Worm (Caenorhabditis elegans) whole organism, L1 larva: Measurements from ENCODE around the gene etc-1.

Experiments used
- C04F5.9 ChIP-seq: sonication (generic microtip); optimal IDR thresholded peaks from 2 replicates; lab custom pipeline; 2016; ENCODE audit warnings: missing genetic modification characterization, missing compliant biosample characterization
- C16A3.4 ChIP-seq: fragments of 150-350 bp; optimal IDR thresholded peaks from 2 replicates; lab custom pipeline; 2014; ENCODE audit warnings: missing biosample characterization, missing genetic modification characterization
- alr-1 ChIP-seq: fragments of 200-800 bp; sonication (Bioruptor generic); optimal IDR thresholded peaks from 2 replicates; lab custom pipeline; 2018; ENCODE audit warnings: borderline replicate concordance, mild to moderate bottlenecking, missing genetic modification characterization, missing compliant biosample characterization
- blmp-1 ChIP-seq: fragments of 150-350 bp; optimal IDR thresholded peaks from 2 replicates; lab custom pipeline; 2014; ENCODE audit warnings: missing biosample characterization, missing genetic modification characterization
- ceh-8 ChIP-seq: fragments of 200-800 bp; sonication (Bioruptor generic); optimal IDR thresholded peaks from 2 replicates; lab custom pipeline; 2018; ENCODE audit warnings: mild to moderate bottlenecking, missing genetic modification characterization, moderate library complexity, missing compliant biosample characterization
- ceh-82 ChIP-seq, 3 experiments: fragments of 150-350 bp in 1 of 3; sonication (generic microtip) in 2 of 3; optimal IDR thresholded peaks; 2 replicates each; lab custom pipeline; 2014 to 2017; ENCODE audit warnings: missing biosample characterization in 3 of 3, missing genetic modification characterization in 3 of 3
- ceh-88 ChIP-seq: fragments of 200-800 bp; sonication (Bioruptor generic); IDR thresholded peaks from 2 replicates; pipeline ENCODE4 v1.3.6; 2022; ENCODE audit warnings: missing genetic modification characterization, missing compliant biosample characterization
- ceh-90 ChIP-seq: sonication (generic microtip); optimal IDR thresholded peaks from 2 replicates; lab custom pipeline; 2016; ENCODE audit warnings: missing genetic modification characterization, missing compliant biosample characterization
- efl-1 ChIP-seq, 4 experiments: fragments of 150-350 bp; optimal IDR thresholded peaks in 3 of 4; peaks in 1 of 4; 1 replicate in 1 of 4; 2 replicates in 3 of 4; lab custom pipeline; 2014; ENCODE audit warnings: missing biosample characterization in 2 of 4, missing genetic modification characterization in 2 of 4, missing genetic modification reagents in 2 of 4
- egl-13 ChIP-seq: sonication (generic microtip); optimal IDR thresholded peaks from 2 replicates; lab custom pipeline; 2016; ENCODE audit warnings: missing genotype, missing genetic modification reagents, missing genetic modification characterization, missing compliant biosample characterization
- egl-27 ChIP-seq, 2 experiments: fragments of 150-350 bp in 1 of 2; sonication (generic microtip); optimal IDR thresholded peaks; 3 replicates each; lab custom pipeline; 2017 to 2018; ENCODE audit warnings: missing biosample characterization in 2 of 2, missing genetic modification characterization in 2 of 2, missing genetic modification reagents in 2 of 2
- elt-3 ChIP-seq, 6 experiments: fragments of 150-350 bp in 1 of 6; sonication (generic microtip); optimal IDR thresholded peaks; 2 replicates each; lab custom pipeline; 2017 to 2018; ENCODE audit warnings: missing biosample characterization in 6 of 6, missing genetic modification characterization in 6 of 6, inconsistent platforms in 1 of 6
- fkh-8 ChIP-seq: sonication (generic microtip); optimal IDR thresholded peaks from 2 replicates; lab custom pipeline; 2016; ENCODE audit warnings: mild to moderate bottlenecking, missing genetic modification characterization, missing compliant biosample characterization
- fos-1 ChIP-seq: fragments of 150-350 bp; optimal IDR thresholded peaks from 2 replicates; lab custom pipeline; 2014; ENCODE audit warnings: missing biosample characterization, missing genetic modification characterization
- hlh-17 ChIP-seq: fragments of 200-800 bp; sonication (Bioruptor generic); optimal IDR thresholded peaks from 2 replicates; lab custom pipeline; 2018; ENCODE audit warnings: missing genetic modification characterization, mild to moderate bottlenecking, missing compliant biosample characterization, moderate library complexity, borderline replicate concordance
- hlh-4 ChIP-seq: sonication (generic microtip); optimal IDR thresholded peaks from 2 replicates; lab custom pipeline; 2016; ENCODE audit warnings: mild to moderate bottlenecking, missing genetic modification characterization, missing compliant biosample characterization
- hpl-2 ChIP-seq: fragments of 150-350 bp; optimal IDR thresholded peaks from 2 replicates; lab custom pipeline; 2014; ENCODE audit warnings: missing biosample characterization, missing genetic modification reagents, missing genetic modification characterization
- isw-1 ChIP-seq: fragments of 200-800 bp; sonication (Bioruptor generic); IDR thresholded peaks from 2 replicates; pipeline ENCODE4 v1.3.6; 2022; ENCODE audit warnings: missing genetic modification characterization, missing compliant biosample characterization
- lin-13 ChIP-seq: fragments of 150-350 bp; optimal IDR thresholded peaks from 2 replicates; lab custom pipeline; 2014; ENCODE audit warnings: missing biosample characterization, missing genetic modification reagents, missing genetic modification characterization
- lin-14 ChIP-seq: fragments of 200-800 bp; sonication (Bioruptor generic); optimal IDR thresholded peaks from 2 replicates; lab custom pipeline; 2018; ENCODE audit warnings: mild to moderate bottlenecking, missing genetic modification characterization, moderate library complexity, missing compliant biosample characterization
- lin-15B ChIP-seq: fragments of 150-350 bp; sonication (generic microtip); optimal IDR thresholded peaks from 3 replicates; lab custom pipeline; 2014; ENCODE audit warnings: missing biosample characterization, missing genetic modification characterization
- lin-35 ChIP-seq, 2 experiments: fragments of 150-350 bp; optimal IDR thresholded peaks; 2 replicates each; lab custom pipeline; 2014; ENCODE audit warnings: missing biosample characterization in 2 of 2, missing genetic modification characterization in 2 of 2, missing genetic modification reagents in 2 of 2
- mdl-1 ChIP-seq, 2 experiments: fragments of 150-350 bp; optimal IDR thresholded peaks; 2 replicates each; lab custom pipeline; 2014 to 2017; ENCODE audit warnings: missing biosample characterization in 2 of 2, missing genetic modification characterization in 2 of 2, inconsistent platforms in 1 of 2
- mep-1 ChIP-seq: fragments of 150-350 bp; optimal IDR thresholded peaks from 2 replicates; lab custom pipeline; 2014; ENCODE audit warnings: missing biosample characterization, missing genetic modification characterization
- nhr-12 ChIP-seq: sonication (generic microtip); optimal IDR thresholded peaks from 2 replicates; lab custom pipeline; 2017; ENCODE audit warnings: missing biosample characterization, missing genetic modification characterization
- nhr-20 ChIP-seq: sonication (generic microtip); optimal IDR thresholded peaks from 2 replicates; lab custom pipeline; 2016; ENCODE audit warnings: mild to moderate bottlenecking, missing genetic modification characterization, missing compliant biosample characterization
- nhr-237 ChIP-seq: fragments of 150-350 bp; optimal IDR thresholded peaks from 2 replicates; lab custom pipeline; 2014; ENCODE audit warnings: missing biosample characterization, missing genetic modification characterization
- nhr-47 ChIP-seq: sonication (generic microtip); optimal IDR thresholded peaks from 2 replicates; lab custom pipeline; 2016; ENCODE audit warnings: mild to moderate bottlenecking, missing genetic modification characterization, moderate library complexity, missing compliant biosample characterization
- nhr-76 ChIP-seq: sonication (generic microtip); optimal IDR thresholded peaks from 2 replicates; lab custom pipeline; 2017; ENCODE audit warnings: missing biosample characterization, missing genetic modification characterization
- nhr-77 ChIP-seq: fragments of 150-350 bp; optimal IDR thresholded peaks from 2 replicates; lab custom pipeline; 2014; ENCODE audit warnings: missing biosample characterization, missing genetic modification characterization
- nhr-84 ChIP-seq: sonication (generic microtip); optimal IDR thresholded peaks from 2 replicates; lab custom pipeline; 2017; ENCODE audit warnings: missing biosample characterization, missing genetic modification characterization
- nhr-85 ChIP-seq: sonication (generic microtip); peaks from one replicate; lab custom pipeline; 2016; ENCODE audit warnings: missing genetic modification characterization, inconsistent platforms, missing compliant biosample characterization
- nhr-90 ChIP-seq: sonication (generic microtip); optimal IDR thresholded peaks from 2 replicates; lab custom pipeline; 2016; ENCODE audit warnings: mild to moderate bottlenecking, missing genetic modification characterization, missing compliant biosample characterization; ENCODE audit not compliant: poor library complexity
- pag-3 ChIP-seq: sonication (generic microtip); optimal IDR thresholded peaks from 2 replicates; lab custom pipeline; 2017; ENCODE audit warnings: missing genetic modification characterization, mild to moderate bottlenecking, missing compliant biosample characterization, antibody characterized with exemption, borderline replicate concordance; ENCODE audit not compliant: insufficient read depth
- rnt-1 ChIP-seq: sonication (generic microtip); optimal IDR thresholded peaks from 2 replicates; lab custom pipeline; 2016; ENCODE audit warnings: mild to moderate bottlenecking, missing genetic modification characterization, moderate library complexity, missing compliant biosample characterization
- sptf-1 ChIP-seq: fragments of 150-350 bp; optimal IDR thresholded peaks from 2 replicates; lab custom pipeline; 2014; ENCODE audit warnings: missing biosample characterization, missing genetic modification characterization
- sup-37 ChIP-seq: fragments of 200-800 bp; sonication (Bioruptor generic); optimal IDR thresholded peaks from 2 replicates; lab custom pipeline; 2018; ENCODE audit warnings: mild to moderate bottlenecking, missing genetic modification characterization, missing compliant biosample characterization
- swsn-7 ChIP-seq: sonication (generic microtip); optimal IDR thresholded peaks from 2 replicates; lab custom pipeline; 2016; ENCODE audit warnings: missing genetic modification characterization, missing compliant biosample characterization
- unc-130 ChIP-seq: fragments of 150-350 bp; optimal IDR thresholded peaks from 2 replicates; lab custom pipeline; 2017; ENCODE audit warnings: missing biosample characterization, missing genetic modification characterization, inconsistent platforms
- unc-62 ChIP-seq: fragments of 150-350 bp; optimal IDR thresholded peaks from 2 replicates; lab custom pipeline; 2014; ENCODE audit warnings: missing biosample characterization, missing genetic modification reagents, missing genetic modification characterization
- unc-98 ChIP-seq: fragments of 200-800 bp; sonication (Bioruptor generic); IDR thresholded peaks from 2 replicates; pipeline ENCODE4 v1.3.6; 2022; ENCODE audit warnings: missing genetic modification characterization, missing compliant biosample characterization
- vab-15 ChIP-seq: sonication (generic microtip); optimal IDR thresholded peaks from 2 replicates; lab custom pipeline; 2017; ENCODE audit warnings: missing genotype, mild to moderate bottlenecking, missing genetic modification characterization, missing compliant biosample characterization
- ztf-11 ChIP-seq, 2 experiments: sonication (generic microtip); optimal IDR thresholded peaks; 2 replicates each; lab custom pipeline; 2016 to 2017; ENCODE audit warnings: missing genetic modification characterization in 2 of 2, missing biosample characterization in 1 of 2, missing compliant biosample characterization in 1 of 2
- ztf-4 ChIP-seq: fragments of 150-350 bp; optimal IDR thresholded peaks from 2 replicates; lab custom pipeline; 2014; ENCODE audit warnings: missing biosample characterization, missing genetic modification characterization

The etc-1 gene

DNA sequence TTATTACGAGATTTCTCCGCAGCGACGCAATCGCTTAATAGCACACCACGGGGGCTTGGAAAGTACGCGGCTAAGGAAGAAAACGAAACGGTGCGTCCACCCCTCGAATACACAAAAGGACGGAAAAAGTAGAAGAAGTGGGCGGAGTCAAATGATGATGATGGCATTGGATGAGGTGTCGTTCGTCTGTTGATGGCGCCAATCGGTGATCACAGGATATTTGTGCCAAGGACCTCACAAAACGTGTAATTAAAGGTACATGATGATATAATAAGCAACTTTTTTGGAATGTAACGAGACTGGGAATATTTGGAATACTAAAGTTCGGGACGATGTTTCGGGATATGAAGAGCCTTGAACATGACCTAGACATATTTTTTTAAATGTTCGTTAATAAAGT lies 30.2 kb upstream of the etc-1 start, which contains the start of gene cutl-12:
Gene cutl-12 (minus strand): TSS at position 101 of the 400 bp plus-strand sequence.
- peak; percentile 24 for TF ChIP-seq blmp-1 (tag; lab: Kevin White, UChicago)
- no peak for TF ChIP-seq lin-14
- no peak for TF ChIP-seq efl-1 (optimal IDR thresholded peaks at IDR 0.05; lab: Kevin White, UChicago)
- no peak for TF ChIP-seq efl-1 (GFP tag; optimal IDR thresholded peaks at IDR 0.05 in 1 of 2; lab: Kevin White, UChicago)
- no peak for TF ChIP-seq mdl-1 (tag; optimal IDR thresholded peaks at IDR 0.05; lab: Kevin White, UChicago)
- no peak for TF ChIP-seq hlh-17 (GFP tag; lab: Kevin White, UChicago)
- TF ChIP-seq fkh-8: no peak

DNA sequence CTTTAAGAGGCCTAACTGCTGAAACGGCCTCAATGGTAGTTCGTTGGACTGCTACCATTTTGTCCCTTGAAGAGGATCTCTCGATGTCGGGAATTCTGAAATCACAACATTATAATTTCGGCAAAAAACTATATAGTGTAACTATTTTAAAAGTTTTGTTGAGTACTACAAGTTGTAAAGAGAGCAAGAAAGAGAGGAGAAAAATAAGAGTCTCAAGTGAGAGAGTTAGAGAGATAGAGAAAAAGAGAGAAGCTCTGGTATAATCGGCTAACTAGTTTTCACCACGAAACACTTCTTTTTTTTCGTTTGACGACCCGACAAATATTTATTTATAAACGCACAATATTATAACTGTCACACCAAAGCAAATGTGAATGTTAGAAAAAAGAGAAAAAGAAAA lies 27.0 kb upstream of the etc-1 start, which contains the start of gene vab-9:
Gene vab-9 (minus strand): TSS at position 101 of the 400 bp plus-strand sequence.
- TF ChIP-seq elt-3 (tag; optimal IDR thresholded peaks at IDR 0.05; lab: Kevin White, UChicago) (no peak), efl-1 (optimal IDR thresholded peaks at IDR 0.05; lab: Kevin White, UChicago) (no peak), efl-1 (GFP tag; optimal IDR thresholded peaks at IDR 0.05 in 1 of 2; lab: Kevin White, UChicago) (peak in 1 of 2 experiments; percentile 39)

ce11 chrII:8639553-8639952 lies 25.1 kb upstream of the etc-1 start:
- TF ChIP-seq ztf-4 (tag; lab: Kevin White, UChicago) (no peak), sptf-1 (tag; lab: Kevin White, UChicago) (no peak), alr-1 (tag; lab: Kevin White, UChicago) (no peak), lin-13 (GFP tag; lab: Kevin White, UChicago) (no peak), unc-98 (GFP tag; lab: Robert Waterston, UW) (no peak), rnt-1 (no peak), nhr-77 (tag; lab: Kevin White, UChicago) (no peak), vab-15 (no peak), fos-1 (no peak), egl-13 (no peak), nhr-20 (no peak), nhr-12 (no peak), pag-3 (tag; lab: Kevin White, UChicago) (no peak), nhr-47 (tag; lab: Kevin White, UChicago) (no peak), ceh-88 (GFP tag; lab: Robert Waterston, UW) (no peak), lin-15B (tag; lab: Kevin White, UChicago) (no peak), ceh-82 (tag; optimal IDR thresholded peaks at IDR 0.05; lab: Kevin White, UChicago) (no peak), sup-37 (GFP tag; lab: Kevin White, UChicago) (no peak), mdl-1 (tag; optimal IDR thresholded peaks at IDR 0.05; lab: Kevin White, UChicago) (no peak), ztf-11 (tag; optimal IDR thresholded peaks at IDR 0.05; lab: Kevin White, UChicago) (no peak)
- TF ChIP-seq, all 84 proteins: peak for 0

DNA sequence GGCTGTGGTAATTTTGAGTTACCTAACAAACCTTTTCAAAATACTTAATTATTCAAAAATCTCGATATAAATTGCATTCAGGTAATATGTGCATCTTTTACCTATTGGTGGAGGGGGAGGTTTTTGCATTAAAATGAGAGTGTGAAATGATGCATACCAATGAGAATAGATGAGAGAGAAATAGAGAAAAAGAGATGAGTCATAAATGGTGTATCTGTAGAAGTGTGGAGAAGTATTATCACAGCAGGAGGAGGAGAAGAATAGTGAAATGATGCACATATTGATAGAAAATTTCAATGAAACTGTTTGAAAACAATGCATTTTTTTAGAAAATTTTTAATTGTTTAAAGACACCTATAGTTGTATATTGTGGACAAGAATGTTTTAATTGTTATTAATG lies 24.1 kb upstream of the etc-1 start:
- TF ChIP-seq ceh-90: no peak
- no peak for TF ChIP-seq nhr-90
- TF ChIP-seq nhr-85: peak; percentile 31
- no peak for TF ChIP-seq C16A3.4 (tag; lab: Kevin White, UChicago)
- peak; percentile 12 for TF ChIP-seq mep-1 (tag; lab: Kevin White, UChicago)
- no peak for TF ChIP-seq nhr-84 (tag; lab: Kevin White, UChicago)
- TF ChIP-seq elt-3 (tag; optimal IDR thresholded peaks at IDR 0.05; lab: Kevin White, UChicago): no peak
- TF ChIP-seq lin-14: peak; percentile 30

- TF ChIP-seq lin-14 (peak; percentile 39), hpl-2 (GFP tag; lab: Kevin White, UChicago) (no peak), isw-1 (no peak), nhr-237 (no peak), ceh-88 (GFP tag; lab: Robert Waterston, UW) (no peak), sup-37 (GFP tag; lab: Kevin White, UChicago) (no peak), swsn-7 (tag; lab: Kevin White, UChicago) (no peak), egl-27 (tag; optimal IDR thresholded peaks at IDR 0.05; lab: Kevin White, UChicago) (no peak), nhr-76 (tag; lab: Kevin White, UChicago) (no peak), hlh-4 (tag; lab: Kevin White, UChicago) (no peak), lin-35 (GFP tag; optimal IDR thresholded peaks at IDR 0.05; lab: Kevin White, UChicago) (peak in 1 of 2 experiments; percentile 4), elt-3 (tag; optimal IDR thresholded peaks at IDR 0.05; lab: Kevin White, UChicago) (peak in 1 of 6 experiments; percentile 11), blmp-1 (tag; lab: Kevin White, UChicago) (peak; percentile 81), unc-130 (tag; lab: Kevin White, UChicago) (no peak), ceh-8 (GFP tag; lab: Kevin White, UChicago) (no peak), nhr-85 (peak; percentile 57), efl-1 (optimal IDR thresholded peaks at IDR 0.05; lab: Kevin White, UChicago) (no peak), efl-1 (GFP tag; optimal IDR thresholded peaks at IDR 0.05 in 1 of 2; lab: Kevin White, UChicago) (peak in 1 of 2 experiments; percentile 58), unc-62 (GFP tag; lab: Kevin White, UChicago) (no peak), C04F5.9 (no peak), fos-1 (no peak)
These were observed 23.5 kb upstream of the etc-1 start, which contains the start of gene D2085.7 for ce11 chrII:8641131-8641530. Gene D2085.7, plus strand, starts transcription at chrII:8641381.
